Fruit fly (Drosophila melanogaster): Measurements from ENCODE around the gene mtm.

The mtm gene

DNA sequence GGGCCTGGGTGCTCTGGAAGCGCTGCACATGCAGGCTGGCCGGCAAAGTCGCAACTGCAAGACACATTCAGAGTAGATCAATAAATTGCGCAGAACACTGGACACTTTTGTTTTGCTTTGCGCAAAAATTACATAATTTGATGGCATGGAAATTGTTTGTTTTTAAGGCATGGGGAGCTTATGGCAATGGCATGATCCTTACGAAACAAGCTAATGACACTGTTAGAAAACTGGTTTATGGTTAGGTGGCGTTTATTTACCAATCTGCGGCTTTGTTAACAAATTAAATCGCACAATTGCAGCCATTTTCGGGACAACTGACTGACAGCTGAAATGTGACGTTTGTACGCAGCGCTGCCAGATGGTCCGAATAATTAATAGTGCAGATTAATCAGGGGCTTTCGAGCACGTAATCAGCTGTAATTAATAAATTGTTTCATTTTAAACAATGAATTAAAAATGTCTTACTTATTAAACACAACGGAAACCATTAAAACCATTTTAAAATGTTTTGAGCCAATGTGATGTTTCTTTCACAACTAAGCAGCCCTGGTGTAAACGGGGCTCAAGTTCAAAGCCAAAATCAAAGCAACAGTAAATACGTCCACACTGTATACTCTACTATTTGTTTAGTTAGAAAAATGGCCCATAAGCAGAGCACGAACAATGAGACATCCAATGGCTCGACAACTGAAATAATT is 25.7 kb upstream of the mtm start, which contains the start of the genes ND-51 and CG13994 (continued):
- TF ChIP-seq ac (GFP tag; optimal IDR thresholded peaks at IDR 0.05) (peak; percentile 45), z (GFP tag; IDR thresholded peaks at IDR 0.05) (no peak), fd96Cb (tag; optimal IDR thresholded peaks at IDR 0.05) (peak; percentile 79), knrl (GFP tag; IDR thresholded peaks at IDR 0.05; ENCODE audit: partially characterized antibody) (peak; percentile 50; the same call in 2 of the 3 replicates), trem (tag; optimal IDR thresholded peaks at IDR 0.05) (peak; percentile 92), HmgZ (tag; optimal IDR thresholded peaks at IDR 0.05) (peak; percentile 93), CG5245 (GFP tag; optimal IDR thresholded peaks at IDR 0.05) (peak; percentile 85), zen (tag; optimal IDR thresholded peaks at IDR 0.05) (peak; percentile 88), Deaf1 (tag; optimal IDR thresholded peaks at IDR 0.05) (no peak), toy (GFP tag; IDR thresholded peaks at IDR 0.05) (peak; percentile 45; the same call in 1 of the 2 replicates), NFAT (GFP tag; IDR thresholded peaks at IDR 0.05) (peak; percentile 85), CG9727 (GFP tag; optimal IDR thresholded peaks at IDR 0.05) (peak; percentile 83), yki (optimal IDR thresholded peaks at IDR 0.05) (no peak), CG10321 (GFP tag; IDR thresholded peaks at IDR 0.05) (no peak), CG8359 (GFP tag; optimal IDR thresholded peaks at IDR 0.05; ENCODE audit: borderline replicate concordance) (peak; percentile 11), CG11723 (GFP tag; optimal IDR thresholded peaks at IDR 0.05) (peak; percentile 75), kni (GFP tag; optimal IDR thresholded peaks at IDR 0.05) (peak; percentile 75), Nf-YA (GFP tag; IDR thresholded peaks at IDR 0.05) (0 out of 2 replicates have a peak, but pooled peaks have one; percentile 45), CG34376 (GFP tag; optimal IDR thresholded peaks at IDR 0.05) (peak; percentile 66), CG10147 (GFP tag; optimal IDR thresholded peaks at IDR 0.05) (peak; percentile 77), gfzf (GFP tag; optimal IDR thresholded peaks at IDR 0.05) (peak; percentile 73), Mes4 (GFP tag; optimal IDR thresholded peaks at IDR 0.05) (peak; percentile 80), Usf (GFP tag; optimal IDR thresholded peaks at IDR 0.05) (peak; percentile 54), Blimp-1 (GFP tag; optimal IDR thresholded peaks at IDR 0.05) (peak; percentile 74), twi (tag; optimal IDR thresholded peaks at IDR 0.05) (peak; percentile 63), HLH54F (GFP tag; optimal IDR thresholded peaks at IDR 0.05) (peak; percentile 84), Atf-2 (GFP tag; optimal IDR thresholded peaks at IDR 0.05) (peak; percentile 85), peb (GFP tag; IDR thresholded peaks at IDR 0.05) (peak; percentile 63), p53 (GFP tag; optimal IDR thresholded peaks at IDR 0.05) (peak; percentile 72), Bgb (GFP tag; IDR thresholded peaks at IDR 0.05; ENCODE audit: partially characterized antibody) (no peak; the same call in 1 of the 2 replicates), Hmr (GFP tag; optimal IDR thresholded peaks at IDR 0.05) (peak; percentile 82), CG2875 (GFP tag; optimal IDR thresholded peaks at IDR 0.05) (peak; percentile 69), wdn (GFP tag; IDR thresholded peaks at IDR 0.05) (peak; percentile 74), CG6854 (GFP tag; optimal IDR thresholded peaks at IDR 0.05) (no peak), dan (GFP tag; IDR thresholded peaks at IDR 0.05) (no peak; the same call in 1 of the 2 replicates), H15 (GFP tag; IDR thresholded peaks at IDR 0.05) (peak; percentile 84; the same call in 2 of the 3 replicates), CG14860 (GFP tag; IDR thresholded peaks at IDR 0.05; ENCODE audit: partially characterized antibody) (no peak), CG10366 (GFP tag; IDR thresholded peaks at IDR 0.05) (peak; percentile 77), zf30C (GFP tag; optimal IDR thresholded peaks at IDR 0.05) (no peak), vnd (GFP tag; IDR thresholded peaks at IDR 0.05; ENCODE audit: partially characterized antibody) (no peak), ssp (GFP tag; IDR thresholded peaks at IDR 0.05) (peak; percentile 94), CG9876 (GFP tag; optimal IDR thresholded peaks at IDR 0.05) (peak; percentile 36), CG7839 (tag; optimal IDR thresholded peaks at IDR 0.05) (peak; percentile 84), CHES-1-like (GFP tag; optimal IDR thresholded peaks at IDR 0.05) (peak; percentile 79)

All from whole organism, embryonic.